Worm (Caenorhabditis elegans): Measurements from ENCODE around the gene R12C12.6.

The R12C12.6 gene

ce11 chrII:6031106-6031505, 16.6 kb downstream of the R12C12.6 start, which contains the start of gene frpr-16:
Gene frpr-16, minus strand, starts transcription at chrII:6031206.
- no peak for TF ChIP-seq lin-13 (GFP tag; optimal IDR thresholded peaks at IDR 0.05)
- TF ChIP-seq snpc-4 (tag; optimal IDR thresholded peaks at IDR 0.05) = no peak
- no peak for TF ChIP-seq mab-5 (tag; optimal IDR thresholded peaks at IDR 0.05)
- TF ChIP-seq nhr-25 (tag; optimal IDR thresholded peaks at IDR 0.05) = no peak
- no peak for TF ChIP-seq nhr-23 (tag; optimal IDR thresholded peaks at IDR 0.05)
- no peak for TF ChIP-seq egl-27 (tag; optimal IDR thresholded peaks at IDR 0.05)
- no peak for TF ChIP-seq elt-1 (tag; optimal IDR thresholded peaks at IDR 0.05)
- no peak for TF ChIP-seq ztf-11 (tag; optimal IDR thresholded peaks at IDR 0.05)
- no peak for TF ChIP-seq dmd-4 (tag; optimal IDR thresholded peaks at IDR 0.05)
- TF ChIP-seq mbf-1 (tag; optimal IDR thresholded peaks at IDR 0.05) = no peak

- TF ChIP-seq ceh-16 (tag; optimal IDR thresholded peaks at IDR 0.05) (no peak), F13H6.1 (tag; optimal IDR thresholded peaks at IDR 0.05) (peak; percentile 65), sma-9 (GFP tag; optimal IDR thresholded peaks at IDR 0.05) (peak; percentile 54), sma-9 (tag; optimal IDR thresholded peaks at IDR 0.05) (no peak), nhr-129 (tag; optimal IDR thresholded peaks at IDR 0.05) (peak; percentile 80), nhr-11 (tag; optimal IDR thresholded peaks at IDR 0.05) (no peak), mab-5 (tag; optimal IDR thresholded peaks at IDR 0.05) (peak; percentile 6), elt-3 (tag; optimal IDR thresholded peaks at IDR 0.05) (no peak), C34F6.9 (tag; optimal IDR thresholded peaks at IDR 0.05) (peak; percentile 27), lin-13 (GFP tag; optimal IDR thresholded peaks at IDR 0.05) (no peak), lsy-2 (tag; optimal IDR thresholded peaks at IDR 0.05) (peak in 1 of 2 experiments; percentile 37), nhr-10 (tag; optimal IDR thresholded peaks at IDR 0.05) (no peak)
Measured at ce11 chrII:6028594-6029141, 19.0 kb downstream of the R12C12.6 start.

- peak; percentile 86 for TF ChIP-seq crh-2 (tag; optimal IDR thresholded peaks at IDR 0.05)
- TF ChIP-seq F13H6.1 (tag; optimal IDR thresholded peaks at IDR 0.05) = peak; percentile 78
- TF ChIP-seq sem-4 (tag; optimal IDR thresholded peaks at IDR 0.05) = no peak
- TF ChIP-seq gmeb-1 (tag; optimal IDR thresholded peaks at IDR 0.05) = peak; percentile 74
- TF ChIP-seq ceh-82 (tag; optimal IDR thresholded peaks at IDR 0.05) = no peak
- peak; percentile 99 for TF ChIP-seq fos-1 (tag; optimal IDR thresholded peaks at IDR 0.05)
- TF ChIP-seq sma-3 (GFP tag; optimal IDR thresholded peaks at IDR 0.05) = peak; percentile 61
- TF ChIP-seq unc-55 (GFP tag; optimal IDR thresholded peaks at IDR 0.05) = no peak
- peak; percentile 89 for TF ChIP-seq skn-1 (tag; optimal IDR thresholded peaks at IDR 0.05)
- TF ChIP-seq lin-13 (GFP tag; optimal IDR thresholded peaks at IDR 0.05) = peak; percentile 28
- no peak for TF ChIP-seq ztf-4 (tag; optimal IDR thresholded peaks at IDR 0.05)
- TF ChIP-seq zag-1 (tag; optimal IDR thresholded peaks at IDR 0.05) = no peak
- TF ChIP-seq sma-9 (GFP tag; optimal IDR thresholded peaks at IDR 0.05) = peak; percentile 84
- no peak for TF ChIP-seq sma-9 (tag; optimal IDR thresholded peaks at IDR 0.05)
- peak; percentile 13 for TF ChIP-seq egl-27 (tag; optimal IDR thresholded peaks at IDR 0.05)
- no peak for TF ChIP-seq nhr-77 (tag; optimal IDR thresholded peaks at IDR 0.05)
- TF ChIP-seq lsy-2 (tag; optimal IDR thresholded peaks at IDR 0.05) = peak in 1 of 2 experiments; percentile 56
- no peak for TF ChIP-seq alr-1 (tag; optimal IDR thresholded peaks at IDR 0.05)
- no peak for TF ChIP-seq nhr-21 (tag; optimal IDR thresholded peaks at IDR 0.05)
Measured at ce11 chrII:6026646-6027045, 21.0 kb downstream of the R12C12.6 start.

- peak; percentile 3 for TF ChIP-seq F13H6.1 (tag; optimal IDR thresholded peaks at IDR 0.05)
- TF ChIP-seq mab-5 (tag; optimal IDR thresholded peaks at IDR 0.05) = no peak
- TF ChIP-seq crh-2 (tag; optimal IDR thresholded peaks at IDR 0.05) = peak; percentile 16
- no peak for TF ChIP-seq lin-13 (GFP tag; optimal IDR thresholded peaks at IDR 0.05)
- no peak for TF ChIP-seq mbf-1 (tag; optimal IDR thresholded peaks at IDR 0.05)
- TF ChIP-seq sem-4 (tag; optimal IDR thresholded peaks at IDR 0.05) = no peak
- no peak for TF ChIP-seq blmp-1 (tag; optimal IDR thresholded peaks at IDR 0.05; ENCODE audit: insufficient read depth)
- no peak for TF ChIP-seq lin-11 (tag; optimal IDR thresholded peaks at IDR 0.05)
- no peak for TF ChIP-seq nhr-25 (tag; optimal IDR thresholded peaks at IDR 0.05)
- no peak for TF ChIP-seq aly-2 (tag; optimal IDR thresholded peaks at IDR 0.05)
- TF ChIP-seq nhr-23 (tag; optimal IDR thresholded peaks at IDR 0.05) = no peak
- no peak for TF ChIP-seq elt-1 (tag; optimal IDR thresholded peaks at IDR 0.05)
- no peak for TF ChIP-seq ZK546.5 (tag; optimal IDR thresholded peaks at IDR 0.05)
- no peak for TF ChIP-seq C34F6.9 (tag; optimal IDR thresholded peaks at IDR 0.05)
- TF ChIP-seq lin-39 (tag; optimal IDR thresholded peaks at IDR 0.05) = no peak
- peak; percentile 37 for TF ChIP-seq fos-1 (tag; optimal IDR thresholded peaks at IDR 0.05)
- TF ChIP-seq nhr-11 (tag; optimal IDR thresholded peaks at IDR 0.05) = no peak
- TF ChIP-seq nhr-10 (tag; optimal IDR thresholded peaks at IDR 0.05) = no peak
- no peak for TF ChIP-seq alr-1 (tag; optimal IDR thresholded peaks at IDR 0.05)
- TF ChIP-seq ama-1 (optimal IDR thresholded peaks at IDR 0.05) = no peak
- peak; percentile 7 for TF ChIP-seq nhr-129 (tag; optimal IDR thresholded peaks at IDR 0.05)
- no peak for TF ChIP-seq nhr-77 (tag; optimal IDR thresholded peaks at IDR 0.05)
- no peak for TF ChIP-seq ceh-82 (tag; optimal IDR thresholded peaks at IDR 0.05)
- TF ChIP-seq mdl-1 (tag; optimal IDR thresholded peaks at IDR 0.05) = no peak
- TF ChIP-seq snpc-4 (tag; optimal IDR thresholded peaks at IDR 0.05) = no peak
- no peak for TF ChIP-seq unc-55 (GFP tag; optimal IDR thresholded peaks at IDR 0.05)
- no peak for TF ChIP-seq elt-3 (tag; optimal IDR thresholded peaks at IDR 0.05)
Measured at ce11 chrII:6025647-6026046, 22.0 kb downstream of the R12C12.6 start.
